Worm (Caenorhabditis elegans) whole organism, L1 larva: ENCODE data around the gene C06E1.11.

Source experiments
- F16B12.6 ChIP-seq: fragments of 150-350 bp; optimal IDR thresholded peaks from 2 replicates; lab custom pipeline; 2014; ENCODE audit warnings: missing biosample characterization, missing genetic modification characterization
- alr-1 ChIP-seq: fragments of 200-800 bp; sonication (Bioruptor generic); optimal IDR thresholded peaks from 2 replicates; lab custom pipeline; 2018; ENCODE audit warnings: borderline replicate concordance, mild to moderate bottlenecking, missing genetic modification characterization, missing compliant biosample characterization
- aly-2 ChIP-seq: fragments of 150-350 bp; optimal IDR thresholded peaks from 2 replicates; lab custom pipeline; 2014; ENCODE audit warnings: missing biosample characterization, missing genetic modification characterization
- ama-1 ChIP-seq: fragments of 150-350 bp; optimal IDR thresholded peaks from 2 replicates; lab custom pipeline; 2014
- ceh-82 ChIP-seq, 3 experiments: fragments of 150-350 bp in 1 of 3; sonication (generic microtip) in 2 of 3; optimal IDR thresholded peaks; 2 replicates each; lab custom pipeline; 2014 to 2017; ENCODE audit warnings: missing biosample characterization in 3 of 3, missing genetic modification characterization in 3 of 3
- ces-1 ChIP-seq: fragments of 150-350 bp; optimal IDR thresholded peaks from 2 replicates; lab custom pipeline; 2014; ENCODE audit warnings: missing biosample characterization, missing genetic modification reagents, missing genetic modification characterization
- egl-27 ChIP-seq, 2 experiments: fragments of 150-350 bp in 1 of 2; sonication (generic microtip); optimal IDR thresholded peaks; 3 replicates each; lab custom pipeline; 2017 to 2018; ENCODE audit warnings: missing biosample characterization in 2 of 2, missing genetic modification characterization in 2 of 2, missing genetic modification reagents in 2 of 2
- isw-1 ChIP-seq: fragments of 200-800 bp; sonication (Bioruptor generic); IDR thresholded peaks from 2 replicates; pipeline ENCODE4 v1.3.6; 2022; ENCODE audit warnings: missing genetic modification characterization, missing compliant biosample characterization
- lin-14 ChIP-seq: fragments of 200-800 bp; sonication (Bioruptor generic); optimal IDR thresholded peaks from 2 replicates; lab custom pipeline; 2018; ENCODE audit warnings: mild to moderate bottlenecking, missing genetic modification characterization, moderate library complexity, missing compliant biosample characterization
- lsy-2 ChIP-seq, 2 experiments: fragments of 150-350 bp; optimal IDR thresholded peaks; 2 replicates each; lab custom pipeline; 2014; ENCODE audit warnings: missing biosample characterization in 2 of 2, missing genetic modification characterization in 2 of 2
- nhr-237 ChIP-seq: fragments of 150-350 bp; optimal IDR thresholded peaks from 2 replicates; lab custom pipeline; 2014; ENCODE audit warnings: missing biosample characterization, missing genetic modification characterization
- tlp-1 ChIP-seq: fragments of 150-350 bp; optimal IDR thresholded peaks from 2 replicates; lab custom pipeline; 2014; ENCODE audit warnings: missing biosample characterization, missing genetic modification characterization
- ztf-11 ChIP-seq, 2 experiments: sonication (generic microtip); optimal IDR thresholded peaks; 2 replicates each; lab custom pipeline; 2016 to 2017; ENCODE audit warnings: missing genetic modification characterization in 2 of 2, missing biosample characterization in 1 of 2, missing compliant biosample characterization in 1 of 2

ce11 chrIII:8621002-8621401 is 4.5 kb upstream of the C06E1.11 start:
- TF ChIP-seq ces-1: no peak
- TF ChIP-seq aly-2 (tag; lab: Kevin White, UChicago): no peak
- TF ChIP-seq F16B12.6 (tag; lab: Kevin White, UChicago): no peak
- no peak for TF ChIP-seq nhr-237
- no peak for TF ChIP-seq ztf-11 (tag; optimal IDR thresholded peaks at IDR 0.05; lab: Kevin White, UChicago)
- no peak for TF ChIP-seq alr-1 (tag; lab: Kevin White, UChicago)
- no peak for TF ChIP-seq ceh-82 (tag; optimal IDR thresholded peaks at IDR 0.05; lab: Kevin White, UChicago)
- no peak for TF ChIP-seq tlp-1 (tag; lab: Kevin White, UChicago)
- TF ChIP-seq egl-27 (tag; optimal IDR thresholded peaks at IDR 0.05; lab: Kevin White, UChicago): no peak
- TF ChIP-seq lin-14: peak; percentile 70
- TF ChIP-seq isw-1 (GFP tag; lab: Robert Waterston, UW): no peak
- peak in 1 of 2 experiments; percentile 44 for TF ChIP-seq lsy-2 (tag; optimal IDR thresholded peaks at IDR 0.05; lab: Kevin White, UChicago)
- TF ChIP-seq ama-1: no peak
